Worm (Caenorhabditis elegans): ENCODE results near the gene ugt-40.

- TF ChIP-seq aly-2 (tag; optimal IDR thresholded peaks at IDR 0.05): no peak
- no peak for TF ChIP-seq jun-1 (tag; optimal IDR thresholded peaks at IDR 0.05)
- no peak for TF ChIP-seq saeg-2 (GFP tag; IDR thresholded peaks at IDR 0.05)
- TF ChIP-seq ama-1 (optimal IDR thresholded peaks at IDR 0.05): no peak
- no peak for TF ChIP-seq dpl-1 (GFP tag; optimal IDR thresholded peaks at IDR 0.05)
These were observed 12.3 kb downstream of the ugt-40 start, which contains the start of gene T01C4.8 for ce11 chrV:7129460-7129859.

Data from whole organism, L4 larva.